Worm (Caenorhabditis elegans) whole organism, L4 larva: ENCODE data around the gene F21A3.11.

ENCODE experiments used
- D1046.2 ChIP-seq: fragments of 200-800 bp; sonication (Bioruptor generic); IDR thresholded peaks from 2 replicates; pipeline ENCODE4 v1.3.6; 2022; ENCODE audit warnings: missing genetic modification characterization, missing compliant biosample characterization
- T26A8.4 ChIP-seq: fragments of 200-800 bp; sonication (Bioruptor generic); IDR thresholded peaks from 2 replicates; pipeline ENCODE4 v1.3.6; 2022; ENCODE audit warnings: missing genetic modification characterization, missing compliant biosample characterization
- Y105C5A.15 ChIP-seq: fragments of 200-800 bp; sonication (Bioruptor generic); IDR thresholded peaks from 2 replicates; pipeline ENCODE4 v1.3.6; 2022; ENCODE audit warnings: missing genetic modification characterization, missing compliant biosample characterization
- ama-1 ChIP-seq: fragments of 150-350 bp; optimal IDR thresholded peaks from 2 replicates; lab custom pipeline; 2014; ENCODE audit warnings: inconsistent platforms, mixed read lengths
- egl-43 ChIP-seq: fragments of 200-800 bp; sonication (Bioruptor generic); IDR thresholded peaks from 2 replicates; pipeline ENCODE4 v1.3.6; 2022; ENCODE audit warnings: missing genetic modification reagents, missing genetic modification characterization, missing compliant biosample characterization
- lin-13 ChIP-seq: fragments of 150-350 bp; optimal IDR thresholded peaks from 2 replicates; lab custom pipeline; 2014; ENCODE audit warnings: missing biosample characterization, missing genetic modification reagents, missing genetic modification characterization
- nhr-6 ChIP-seq: fragments of 150-350 bp; optimal IDR thresholded peaks from 2 replicates; lab custom pipeline; 2014; ENCODE audit warnings: missing biosample characterization, missing genetic modification characterization
- skn-1 ChIP-seq: fragments of 150-350 bp; optimal IDR thresholded peaks from 2 replicates; lab custom pipeline; 2014; ENCODE audit warnings: missing biosample characterization, missing genetic modification characterization
- snpc-4 ChIP-seq: fragments of 150-350 bp; optimal IDR thresholded peaks from 2 replicates; lab custom pipeline; 2014; ENCODE audit warnings: missing biosample characterization, missing genetic modification characterization
- unc-130 ChIP-seq: sonication (generic microtip); optimal IDR thresholded peaks from 2 replicates; lab custom pipeline; 2016; ENCODE audit warnings: missing genetic modification reagents, missing genetic modification characterization, missing compliant biosample characterization
- vab-7 ChIP-seq: fragments of 200-800 bp; sonication (Bioruptor generic); IDR thresholded peaks from 2 replicates; pipeline ENCODE4 v1.3.6; 2022; ENCODE audit warnings: missing genetic modification reagents, missing genetic modification characterization, missing compliant biosample characterization
- zag-1 ChIP-seq: fragments of 150-350 bp; optimal IDR thresholded peaks from 2 replicates; lab custom pipeline; 2014; ENCODE audit warnings: missing biosample characterization, missing genetic modification characterization
- ztf-7 ChIP-seq: fragments of 150-350 bp; optimal IDR thresholded peaks from 2 replicates; lab custom pipeline; 2014; ENCODE audit warnings: missing biosample characterization, missing genetic modification characterization

DNA sequence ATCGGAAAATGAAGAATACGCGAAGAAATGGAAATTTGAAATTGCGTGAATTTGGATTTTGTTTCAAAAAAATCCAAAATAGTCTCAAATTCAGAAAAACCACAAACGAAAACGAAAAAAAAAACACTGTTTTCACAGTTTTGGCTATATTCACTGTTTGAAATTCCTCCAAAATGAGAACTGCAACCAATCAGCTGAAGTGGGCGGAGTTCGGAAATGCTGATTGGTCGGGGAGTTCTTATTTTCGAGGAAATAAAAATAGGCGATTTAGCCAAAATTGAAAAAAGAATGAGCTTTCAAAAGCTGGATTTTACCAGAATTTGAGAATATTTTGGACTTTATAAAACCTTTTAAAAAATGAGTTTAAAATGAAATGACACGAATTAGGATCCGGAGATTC is 11.9 kb upstream of the F21A3.11 start, which contains the start of gene glb-14:
- no peak for TF ChIP-seq unc-130 (GFP tag; lab: Kevin White, UChicago)
- no peak for TF ChIP-seq lin-13 (GFP tag; lab: Kevin White, UChicago)
- no peak for TF ChIP-seq Y105C5A.15 (GFP tag; lab: Robert Waterston, UW)
- TF ChIP-seq T26A8.4 (GFP tag; lab: Robert Waterston, UW), result no peak
- no peak for TF ChIP-seq D1046.2 (GFP tag; lab: Robert Waterston, UW)
- TF ChIP-seq ztf-7 (tag; lab: Kevin White, UChicago), result no peak
- no peak for TF ChIP-seq ama-1 (lab: Kevin White, UChicago)
- TF ChIP-seq egl-43, result no peak
- TF ChIP-seq nhr-6 (tag; lab: Kevin White, UChicago), result no peak
- no peak for TF ChIP-seq vab-7 (GFP tag; lab: Robert Waterston, UW)
- TF ChIP-seq zag-1 (tag; lab: Kevin White, UChicago), result no peak
- TF ChIP-seq skn-1 (tag; lab: Kevin White, UChicago), result no peak
- TF ChIP-seq snpc-4 (tag; lab: Kevin White, UChicago), result no peak
